Worm (Caenorhabditis elegans): ENCODE measurements around the gene F10C2.5.

DNA sequence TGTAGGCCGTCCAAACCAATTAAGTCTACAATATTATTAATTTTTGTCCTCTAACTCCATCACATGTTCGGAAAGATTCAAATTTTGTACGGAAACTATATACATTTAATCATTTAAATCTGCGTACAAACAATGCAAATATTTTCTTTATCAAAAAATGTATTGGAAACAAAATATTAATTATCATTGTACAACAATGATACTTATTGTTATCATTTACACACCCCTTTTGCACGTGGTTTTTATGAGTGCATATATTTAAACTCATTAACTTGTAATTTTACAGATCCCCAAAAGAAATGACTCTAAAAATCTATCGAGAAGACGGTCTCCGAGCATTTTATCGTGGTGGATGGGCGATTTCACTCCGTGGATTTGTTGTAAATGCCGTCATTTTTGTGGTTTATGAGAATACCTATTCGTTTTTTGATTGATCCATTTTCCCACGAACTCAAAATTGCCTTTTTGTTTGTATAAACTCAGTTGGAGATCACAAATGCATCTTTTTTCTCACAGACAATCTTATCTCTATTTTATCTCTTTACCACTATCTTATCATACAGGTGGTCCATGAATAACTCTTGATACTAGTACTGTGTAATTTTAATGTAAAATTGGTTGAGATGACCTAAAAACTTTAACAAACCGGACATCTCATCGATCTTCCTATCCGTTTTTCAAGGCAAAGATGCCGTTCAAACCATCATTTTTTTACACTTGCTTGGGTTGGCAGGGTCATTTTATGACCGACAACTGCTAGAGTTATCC is 40.8 kb downstream of the F10C2.5 start:
- no peak for TF ChIP-seq snpc-4 (tag; optimal IDR thresholded peaks at IDR 0.05)
- no peak for TF ChIP-seq nhr-11 (tag; optimal IDR thresholded peaks at IDR 0.05)
- TF ChIP-seq elt-1 (tag; optimal IDR thresholded peaks at IDR 0.05) = no peak
- TF ChIP-seq nhr-23 (tag; optimal IDR thresholded peaks at IDR 0.05) = no peak
- no peak for TF ChIP-seq nhr-10 (tag; optimal IDR thresholded peaks at IDR 0.05)
- TF ChIP-seq nhr-77 (tag; optimal IDR thresholded peaks at IDR 0.05) = no peak
- TF ChIP-seq ztf-1 (GFP tag; conservative IDR thresholded peaks at IDR 0.05) = no peak
- no peak for TF ChIP-seq mbf-1 (tag; optimal IDR thresholded peaks at IDR 0.05)
- no peak for TF ChIP-seq ztf-11 (tag; optimal IDR thresholded peaks at IDR 0.05)

All from whole organism, L2 larva.